Worm (Caenorhabditis elegans) whole organism, mixed stage, embryonic: ENCODE results near the gene F36G9.13.

Source experiments
- M03D4.4 ChIP-seq: sonication (generic microtip); optimal IDR thresholded peaks from 2 replicates; lab custom pipeline; 2017; ENCODE audit warnings: mild to moderate bottlenecking, missing genetic modification characterization, missing compliant biosample characterization
- bed-3 ChIP-seq: fragments of 200-800 bp; sonication (Bioruptor generic); optimal IDR thresholded peaks from 3 replicates; lab custom pipeline; 2018; ENCODE audit warnings: mild to moderate bottlenecking, missing genetic modification characterization, moderate library complexity, missing compliant biosample characterization
- blmp-1 ChIP-seq: fragments of 150-350 bp; optimal IDR thresholded peaks from 2 replicates; lab custom pipeline; 2014; ENCODE audit warnings: missing biosample characterization, missing genetic modification characterization
- ceh-39 ChIP-seq: fragments of 150-350 bp; optimal IDR thresholded peaks from 2 replicates; lab custom pipeline; 2014; ENCODE audit warnings: missing biosample characterization, missing genetic modification characterization
- ceh-43 ChIP-seq: fragments of 200-800 bp; sonication (Bioruptor generic); optimal IDR thresholded peaks from 2 replicates; lab custom pipeline; 2018; ENCODE audit warnings: mild to moderate bottlenecking, missing genetic modification characterization, moderate library complexity, missing compliant biosample characterization
- ceh-83 ChIP-seq: fragments of 200-800 bp; sonication (Bioruptor generic); optimal IDR thresholded peaks from 2 replicates; lab custom pipeline; 2018; ENCODE audit warnings: mild to moderate bottlenecking, missing genetic modification characterization, missing compliant biosample characterization
- ces-1 ChIP-seq: fragments of 150-350 bp; optimal IDR thresholded peaks from 2 replicates; lab custom pipeline; 2014; ENCODE audit warnings: missing biosample characterization, missing genetic modification reagents, missing genetic modification characterization
- drap-1 ChIP-seq: fragments of 200-800 bp; sonication (Bioruptor generic); optimal IDR thresholded peaks from 3 replicates; lab custom pipeline; 2018; ENCODE audit warnings: mild to moderate bottlenecking, missing genetic modification characterization, missing compliant biosample characterization
- elt-1 ChIP-seq: sonication (generic microtip); optimal IDR thresholded peaks from 2 replicates; lab custom pipeline; 2017; ENCODE audit warnings: missing genetic modification characterization, mild to moderate bottlenecking, missing compliant biosample characterization, antibody characterized with exemption, moderate library complexity, borderline replicate concordance; ENCODE audit not compliant: insufficient read depth
- elt-3 ChIP-seq: fragments of 150-350 bp; optimal IDR thresholded peaks from 2 replicates; lab custom pipeline; 2014; ENCODE audit warnings: missing biosample characterization, missing genetic modification characterization
- flh-1 ChIP-seq: fragments of 200-800 bp; sonication (Bioruptor generic); optimal IDR thresholded peaks from 2 replicates; lab custom pipeline; 2018; ENCODE audit warnings: mild to moderate bottlenecking, missing genetic modification characterization, moderate library complexity, missing compliant biosample characterization
- ham-2 ChIP-seq: fragments of 200-800 bp; sonication (Bioruptor generic); optimal IDR thresholded peaks from 2 replicates; lab custom pipeline; 2018; ENCODE audit warnings: mild to moderate bottlenecking, missing genetic modification characterization, missing compliant biosample characterization
- lin-13 ChIP-seq: fragments of 150-350 bp; optimal IDR thresholded peaks from 2 replicates; lab custom pipeline; 2014; ENCODE audit warnings: missing biosample characterization, missing genetic modification characterization
- lsy-2 ChIP-seq: fragments of 150-350 bp; optimal IDR thresholded peaks from 2 replicates; lab custom pipeline; 2014; ENCODE audit warnings: missing biosample characterization, missing genetic modification characterization
- mab-5 ChIP-seq: fragments of 150-350 bp; optimal IDR thresholded peaks from 2 replicates; lab custom pipeline; 2014; ENCODE audit warnings: missing biosample characterization, missing genetic modification characterization
- mls-2 ChIP-seq: sonication (generic microtip); optimal IDR thresholded peaks from 2 replicates; lab custom pipeline; 2016; ENCODE audit warnings: mild to moderate bottlenecking, missing genetic modification characterization, moderate library complexity, missing compliant biosample characterization
- nhr-12 ChIP-seq: fragments of 150-350 bp; optimal IDR thresholded peaks from 2 replicates; lab custom pipeline; 2014; ENCODE audit warnings: missing biosample characterization, missing genetic modification characterization
- nhr-2 ChIP-seq: fragments of 150-350 bp; optimal IDR thresholded peaks from 2 replicates; lab custom pipeline; 2014; ENCODE audit warnings: missing biosample characterization, missing genetic modification characterization
- nhr-237 ChIP-seq: fragments of 150-350 bp; optimal IDR thresholded peaks from 2 replicates; lab custom pipeline; 2014; ENCODE audit warnings: missing biosample characterization, missing genetic modification characterization
- nhr-28 ChIP-seq: fragments of 150-350 bp; optimal IDR thresholded peaks from 2 replicates; lab custom pipeline; 2014; ENCODE audit warnings: missing biosample characterization, missing genetic modification characterization
- nhr-76 ChIP-seq: sonication (generic microtip); optimal IDR thresholded peaks from 2 replicates; lab custom pipeline; 2017; ENCODE audit warnings: missing biosample characterization, missing genetic modification characterization
- pha-4 ChIP-seq: fragments of 150-350 bp; optimal IDR thresholded peaks from 2 replicates; lab custom pipeline; 2018; ENCODE audit warnings: missing biosample characterization, missing genetic modification reagents, missing genetic modification characterization
- snpc-4 ChIP-seq: fragments of 150-350 bp; optimal IDR thresholded peaks from 2 replicates; lab custom pipeline; 2014; ENCODE audit warnings: missing biosample characterization, missing genetic modification characterization
- sptf-1 ChIP-seq: sonication (generic microtip); optimal IDR thresholded peaks from 2 replicates; lab custom pipeline; 2017; ENCODE audit warnings: mild to moderate bottlenecking, missing genetic modification characterization, moderate library complexity, missing compliant biosample characterization
- tbx-8 ChIP-seq: fragments of 200-800 bp; sonication (Bioruptor generic); optimal IDR thresholded peaks from 2 replicates; lab custom pipeline; 2018; ENCODE audit warnings: mild to moderate bottlenecking, missing genetic modification characterization, moderate library complexity, missing compliant biosample characterization
- unc-39 ChIP-seq: fragments of 150-350 bp; optimal IDR thresholded peaks from 2 replicates; lab custom pipeline; 2014; ENCODE audit warnings: missing biosample characterization, missing genetic modification characterization
- unc-62 ChIP-seq: fragments of 150-350 bp; optimal IDR thresholded peaks from 2 replicates; lab custom pipeline; 2014; ENCODE audit warnings: missing biosample characterization, missing genetic modification reagents, missing genetic modification characterization
- zip-8 ChIP-seq: fragments of 150-350 bp; optimal IDR thresholded peaks from 2 replicates; lab custom pipeline; 2014; ENCODE audit warnings: missing biosample characterization, missing genetic modification characterization
- ztf-11 ChIP-seq: fragments of 150-350 bp; optimal IDR thresholded peaks from 2 replicates; lab custom pipeline; 2014; ENCODE audit warnings: missing biosample characterization, missing genetic modification characterization

Gene F36G9.13

ce11 chrV:16016977-16017376, 33.9 kb downstream of the F36G9.13 start:
- no peak for TF ChIP-seq nhr-237 (tag; lab: Kevin White, UChicago)
- no peak for TF ChIP-seq ces-1 (GFP tag; lab: Kevin White, UChicago)
- no peak for TF ChIP-seq mab-5
- TF ChIP-seq drap-1 = no peak
- TF ChIP-seq pha-4 = no peak
- TF ChIP-seq nhr-2 = no peak

- TF ChIP-seq ztf-11 (tag; lab: Kevin White, UChicago) = no peak
- TF ChIP-seq drap-1 = no peak
- no peak for TF ChIP-seq zip-8 (tag; lab: Kevin White, UChicago)
- TF ChIP-seq mab-5 = no peak
- no peak for TF ChIP-seq tbx-8 (GFP tag; lab: Kevin White, UChicago)
- TF ChIP-seq flh-1 (GFP tag; lab: Kevin White, UChicago) = no peak
- TF ChIP-seq elt-1 = no peak
- TF ChIP-seq nhr-28 (tag; lab: Kevin White, UChicago) = no peak
- TF ChIP-seq mls-2 (tag; lab: Kevin White, UChicago) = no peak
- TF ChIP-seq lin-13 = no peak
- TF ChIP-seq, all 35 proteins: peak for 0
Observed at ce11 chrV:16017671-16018070, 34.6 kb downstream of the F36G9.13 start, which contains the start of gene srx-43. srx-43 (plus strand) TSS chrV:16017971.

- no peak for TF ChIP-seq unc-62 (GFP tag; lab: Kevin White, UChicago)
- no peak for TF ChIP-seq nhr-28 (tag; lab: Kevin White, UChicago)
- TF ChIP-seq unc-39 = no peak
- TF ChIP-seq nhr-76 = no peak
- TF ChIP-seq ztf-11 (tag; lab: Kevin White, UChicago) = no peak
- no peak for TF ChIP-seq ham-2 (GFP tag; lab: Kevin White, UChicago)
- TF ChIP-seq elt-3 (tag; lab: Kevin White, UChicago) = no peak
- TF ChIP-seq snpc-4 = no peak
- no peak for TF ChIP-seq nhr-2
- no peak for TF ChIP-seq sptf-1 (tag; lab: Kevin White, UChicago)
- no peak for TF ChIP-seq M03D4.4 (tag; lab: Kevin White, UChicago)
- TF ChIP-seq tbx-8 (GFP tag; lab: Kevin White, UChicago) = no peak
- TF ChIP-seq nhr-237 (tag; lab: Kevin White, UChicago) = no peak
- no peak for TF ChIP-seq flh-1 (GFP tag; lab: Kevin White, UChicago)
- no peak for TF ChIP-seq zip-8 (tag; lab: Kevin White, UChicago)
- no peak for TF ChIP-seq drap-1
- TF ChIP-seq elt-1 = no peak
- TF ChIP-seq mab-5 = no peak
- no peak for TF ChIP-seq nhr-12 (tag; lab: Kevin White, UChicago)
Observed at ce11 chrV:16020042-16020441, 36.9 kb downstream of the F36G9.13 start, which contains the start of gene srx-44. srx-44 (plus strand) TSS chrV:16020342.

ce11 chrV:16022600-16022999, 39.5 kb downstream of the F36G9.13 start:
- TF ChIP-seq unc-62 (GFP tag; lab: Kevin White, UChicago) = no peak
- TF ChIP-seq sptf-1 (tag; lab: Kevin White, UChicago) = peak; percentile 59

ce11 chrV:16023051-16023450, 40.0 kb downstream of the F36G9.13 start, which contains the start of gene cwc-15:
cwc-15 (plus strand) TSS chrV:16023351.
- TF ChIP-seq M03D4.4 (tag; lab: Kevin White, UChicago) (no peak), ceh-43 (GFP tag; lab: Kevin White, UChicago) (no peak), ces-1 (GFP tag; lab: Kevin White, UChicago) (no peak), unc-62 (GFP tag; lab: Kevin White, UChicago) (no peak), blmp-1 (tag; lab: Kevin White, UChicago) (no peak), nhr-237 (tag; lab: Kevin White, UChicago) (no peak), tbx-8 (GFP tag; lab: Kevin White, UChicago) (no peak), pha-4 (no peak), nhr-12 (tag; lab: Kevin White, UChicago) (no peak), ham-2 (GFP tag; lab: Kevin White, UChicago) (no peak), bed-3 (GFP tag; lab: Kevin White, UChicago) (no peak), flh-1 (GFP tag; lab: Kevin White, UChicago) (no peak)
- TF ChIP-seq, all 35 proteins: peak for 0

ce11 chrV:16023559-16023958, 40.5 kb downstream of the F36G9.13 start:
- TF ChIP-seq sptf-1 (tag; lab: Kevin White, UChicago) (no peak), lsy-2 (tag; lab: Kevin White, UChicago) (no peak), nhr-12 (tag; lab: Kevin White, UChicago) (no peak), zip-8 (tag; lab: Kevin White, UChicago) (no peak), mls-2 (tag; lab: Kevin White, UChicago) (no peak), ceh-43 (GFP tag; lab: Kevin White, UChicago) (no peak), ceh-83 (GFP tag; lab: Kevin White, UChicago) (no peak), nhr-76 (no peak), bed-3 (GFP tag; lab: Kevin White, UChicago) (no peak), lin-13 (no peak), nhr-237 (tag; lab: Kevin White, UChicago) (no peak), flh-1 (GFP tag; lab: Kevin White, UChicago) (no peak), M03D4.4 (tag; lab: Kevin White, UChicago) (no peak), ceh-39 (tag; lab: Kevin White, UChicago) (no peak), ztf-11 (tag; lab: Kevin White, UChicago) (no peak), pha-4 (no peak), unc-62 (GFP tag; lab: Kevin White, UChicago) (no peak), blmp-1 (tag; lab: Kevin White, UChicago) (no peak), unc-39 (no peak), snpc-4 (no peak)
